Worm (Caenorhabditis elegans): Measurements from ENCODE around the gene daf-42.

ce11 chrIV:7326613-7327149 lies 20.0 kb downstream of the daf-42 start, which contains the start of gene ifo-1:
- TF ChIP-seq him-1 (tag; optimal IDR thresholded peaks at IDR 0.05) (no peak), dao-5 (tag; optimal IDR thresholded peaks at IDR 0.05) (no peak), W03F9.2 (tag; optimal IDR thresholded peaks at IDR 0.05) (no peak)
